Fruit fly (Drosophila melanogaster) whole organism, embryonic: ENCODE data around the gene CG7728.

Experiments
- CG10147 ChIP-seq: fragments of 200-800 bp; sonication (Bioruptor generic); optimal IDR thresholded peaks from 2 replicates; lab custom pipeline; 2019; ENCODE audit warnings: missing biosample characterization, mild to moderate bottlenecking, missing genetic modification characterization, moderate library complexity
- CG10366 ChIP-seq: fragments of 200-800 bp; sonication (Bioruptor generic); IDR thresholded peaks from 2 replicates; pipeline ENCODE4 v1.3.6; 2022; ENCODE audit warnings: missing biosample characterization, missing genetic modification characterization
- CG10654 ChIP-seq: fragments of 200-800 bp; sonication (Bioruptor generic); optimal IDR thresholded peaks from 2 replicates; lab custom pipeline; 2016; ENCODE audit warnings: missing biosample characterization, missing genetic modification characterization
- CG11247 ChIP-seq: fragments of 200-800 bp; sonication (Bioruptor generic); IDR thresholded peaks from 2 replicates; pipeline ENCODE4 v1.3.6; 2022; ENCODE audit warnings: missing biosample characterization, missing genetic modification characterization
- CG12219 ChIP-seq: fragments of 200-800 bp; sonication (Bioruptor generic); optimal IDR thresholded peaks from 3 replicates; lab custom pipeline; 2018; ENCODE audit warnings: missing biosample characterization, mild to moderate bottlenecking, missing genetic modification characterization
- CG12942 ChIP-seq: fragments of 200-800 bp; sonication (Bioruptor generic); optimal IDR thresholded peaks from 3 replicates; lab custom pipeline; 2016; ENCODE audit warnings: missing biosample characterization, missing genetic modification characterization
- CG13894 ChIP-seq: fragments of 200-800 bp; sonication (Bioruptor generic); optimal IDR thresholded peaks from 3 replicates; lab custom pipeline; 2018; ENCODE audit warnings: missing biosample characterization, mild to moderate bottlenecking, missing genetic modification characterization, moderate library complexity
- CG14050 ChIP-seq: fragments of 200-800 bp; sonication (Bioruptor generic); IDR thresholded peaks from 3 replicates; pipeline ENCODE4 v1.3.6; 2022; ENCODE audit warnings: missing biosample characterization, missing genetic modification characterization
- CG15269 ChIP-seq: fragments of 200-800 bp; sonication (Bioruptor generic); optimal IDR thresholded peaks from 2 replicates; lab custom pipeline; 2018; ENCODE audit warnings: missing biosample characterization, mild to moderate bottlenecking, missing genetic modification characterization, moderate library complexity
- CG16815 ChIP-seq: fragments of 200-800 bp; sonication (Bioruptor generic); optimal IDR thresholded peaks from 3 replicates; lab custom pipeline; 2017; ENCODE audit warnings: missing biosample characterization, mild to moderate bottlenecking, missing genetic modification characterization
- CG17912 ChIP-seq: fragments of 200-800 bp; sonication (Bioruptor generic); optimal IDR thresholded peaks from 2 replicates; lab custom pipeline; 2018; ENCODE audit warnings: missing biosample characterization, mild to moderate bottlenecking, missing genetic modification characterization
- CG18599 ChIP-seq: fragments of 200-800 bp; sonication (Bioruptor generic); optimal IDR thresholded peaks from 3 replicates; lab custom pipeline; 2017; ENCODE audit warnings: missing biosample characterization, missing genetic modification characterization, mild to moderate bottlenecking, moderate library complexity, missing genetic modification reagents
- CG18619 ChIP-seq: fragments of 200-800 bp; sonication (Bioruptor generic); optimal IDR thresholded peaks from 3 replicates; lab custom pipeline; 2017; ENCODE audit warnings: missing biosample characterization, mild to moderate bottlenecking, missing genetic modification characterization
- CG43689 ChIP-seq: fragments of 200-800 bp; sonication (Bioruptor generic); IDR thresholded peaks from 2 replicates; pipeline ENCODE4 v1.3.6; 2022; ENCODE audit warnings: missing biosample characterization, missing genetic modification characterization
- CG4730 ChIP-seq: fragments of 200-800 bp; sonication (Bioruptor generic); IDR thresholded peaks from 2 replicates; pipeline ENCODE4 v1.3.6; 2022; ENCODE audit warnings: missing biosample characterization, missing genetic modification characterization
- CG5180 ChIP-seq: fragments of 200-800 bp; sonication (Bioruptor generic); optimal IDR thresholded peaks from 3 replicates; lab custom pipeline; 2017; ENCODE audit warnings: missing biosample characterization, missing genetic modification characterization, mild to moderate bottlenecking, moderate library complexity, missing genetic modification reagents
- CG7786 ChIP-seq: fragments of 200-800 bp; sonication (Bioruptor generic); optimal IDR thresholded peaks from 2 replicates; lab custom pipeline; 2016; ENCODE audit warnings: missing biosample characterization, missing genetic modification characterization
- CG9215 ChIP-seq: fragments of 200-800 bp; sonication (Bioruptor generic); IDR thresholded peaks from 2 replicates; pipeline ENCODE4 v1.3.6; 2022; ENCODE audit warnings: missing biosample characterization, missing genetic modification characterization
- CHES-1-like ChIP-seq: fragments of 200-800 bp; sonication (Bioruptor generic); optimal IDR thresholded peaks from 2 replicates; lab custom pipeline; 2016; ENCODE audit warnings: missing biosample characterization, missing genetic modification characterization
- Dad ChIP-seq: fragments of 200-800 bp; sonication (Bioruptor generic); optimal IDR thresholded peaks from 3 replicates; lab custom pipeline; 2016; ENCODE audit warnings: missing biosample characterization, missing genetic modification characterization
- Dek ChIP-seq: fragments of 200-800 bp; sonication (Bioruptor generic); optimal IDR thresholded peaks from 3 replicates; lab custom pipeline; 2019; ENCODE audit warnings: missing biosample characterization, mild to moderate bottlenecking, missing genetic modification characterization, moderate library complexity
- Doc2 ChIP-seq: fragments of 200-800 bp; sonication (Bioruptor generic); IDR thresholded peaks from 2 replicates; pipeline ENCODE4 v1.3.6; 2022; ENCODE audit warnings: missing biosample characterization, missing genetic modification characterization
- Ets65A ChIP-seq: fragments of 200-800 bp; sonication (Bioruptor generic); peaks from one replicate; lab custom pipeline; 2016; ENCODE audit warnings: missing biosample characterization, missing genetic modification characterization
- Ets97D ChIP-seq: fragments of 200-800 bp; sonication (Bioruptor generic); optimal IDR thresholded peaks from 3 replicates; lab custom pipeline; 2016; ENCODE audit warnings: missing biosample characterization, missing genetic modification characterization
- HHEX ChIP-seq: fragments of 200-800 bp; sonication (Bioruptor generic); optimal IDR thresholded peaks from 3 replicates; lab custom pipeline; 2017; ENCODE audit warnings: missing biosample characterization, mild to moderate bottlenecking, missing genetic modification characterization, missing genetic modification reagents
- HLH4C ChIP-seq: fragments of 200-800 bp; sonication (Bioruptor generic); IDR thresholded peaks from 3 replicates; pipeline ENCODE4 v1.3.6; 2022; ENCODE audit warnings: missing biosample characterization, missing genetic modification characterization; ENCODE audit not compliant: partially characterized antibody
- HLH54F ChIP-seq: fragments of 200-800 bp; sonication (Bioruptor generic); optimal IDR thresholded peaks from 3 replicates; lab custom pipeline; 2016; ENCODE audit warnings: missing biosample characterization, missing genetic modification characterization
- NFAT ChIP-seq: fragments of 200-800 bp; sonication (Bioruptor generic); IDR thresholded peaks from 2 replicates; pipeline ENCODE4 v1.3.6; 2022; ENCODE audit warnings: missing biosample characterization, missing genetic modification characterization
- Neu2 ChIP-seq: fragments of 200-800 bp; sonication (Bioruptor generic); optimal IDR thresholded peaks from 3 replicates; lab custom pipeline; 2016; ENCODE audit warnings: missing biosample characterization, missing genetic modification characterization, borderline replicate concordance
- NfI ChIP-seq: fragments of 200-800 bp; sonication (Bioruptor generic); optimal IDR thresholded peaks from 3 replicates; lab custom pipeline; 2018; ENCODE audit warnings: missing biosample characterization, mild to moderate bottlenecking, missing genetic modification characterization, moderate library complexity
- Sry-δ ChIP-seq: fragments of 200-800 bp; sonication (Bioruptor generic); optimal IDR thresholded peaks from 2 replicates; lab custom pipeline; 2016; ENCODE audit warnings: missing biosample characterization, missing genetic modification characterization
- Stat92E ChIP-seq, 3 experiments: fragments of >200 bp in 2 of 3; fragments of 200-800 bp in 1 of 3; sonication (Bioruptor generic) in 1 of 3; optimal IDR thresholded peaks; 2 replicates each; lab custom pipeline; 2017 to 2019; ENCODE audit warnings: missing biosample characterization in 3 of 3, missing genetic modification characterization in 3 of 3, mild to moderate bottlenecking in 1 of 3, moderate library complexity in 1 of 3
- bsh ChIP-seq, 2 experiments: fragments of 200-800 bp; sonication (Bioruptor generic); optimal IDR thresholded peaks; 2 replicates each; lab custom pipeline; 2017 to 2018; ENCODE audit warnings: mild to moderate bottlenecking in 2 of 2, missing biosample characterization in 2 of 2, missing genetic modification characterization in 2 of 2, moderate library complexity in 1 of 2
- cato ChIP-seq: fragments of 200-800 bp; sonication (Bioruptor generic); optimal IDR thresholded peaks from 2 replicates; lab custom pipeline; 2016; ENCODE audit warnings: missing biosample characterization, missing genetic modification characterization, borderline replicate concordance
- chif ChIP-seq, 2 experiments: fragments of 200-800 bp; sonication (Bioruptor generic); optimal IDR thresholded peaks; 3 replicates each; lab custom pipeline; 2016; ENCODE audit warnings: missing biosample characterization in 2 of 2, missing genetic modification characterization in 2 of 2
- crol ChIP-seq: fragments of 200-800 bp; sonication (Bioruptor generic); IDR thresholded peaks from 2 replicates; pipeline ENCODE4 v1.3.6; 2022; ENCODE audit warnings: missing biosample characterization, missing genetic modification characterization
- exex ChIP-seq: fragments of 200-800 bp; sonication (Bioruptor generic); optimal IDR thresholded peaks from 4 replicates; lab custom pipeline; 2018; ENCODE audit warnings: missing biosample characterization, mild to moderate bottlenecking, missing genetic modification characterization, moderate library complexity
- gsb-n ChIP-seq: fragments of 200-800 bp; sonication (Bioruptor generic); optimal IDR thresholded peaks from 3 replicates; lab custom pipeline; 2018; ENCODE audit warnings: missing biosample characterization, mild to moderate bottlenecking, missing genetic modification characterization
- nerfin-1 ChIP-seq: fragments of 200-800 bp; sonication (Bioruptor generic); optimal IDR thresholded peaks from 3 replicates; lab custom pipeline; 2019; ENCODE audit warnings: missing biosample characterization, mild to moderate bottlenecking, missing genetic modification characterization, moderate library complexity
- pfk ChIP-seq: fragments of 200-800 bp; sonication (Bioruptor generic); optimal IDR thresholded peaks from 2 replicates; lab custom pipeline; 2018; ENCODE audit warnings: missing biosample characterization, mild to moderate bottlenecking, missing genetic modification characterization, moderate library complexity
- pnt ChIP-seq: fragments of 200-800 bp; sonication (Bioruptor generic); optimal IDR thresholded peaks from 3 replicates; lab custom pipeline; 2016; ENCODE audit warnings: missing biosample characterization, missing genetic modification characterization
- repo ChIP-seq: fragments of 200-800 bp; sonication (Bioruptor generic); optimal IDR thresholded peaks from 2 replicates; lab custom pipeline; 2016; ENCODE audit warnings: missing biosample characterization, missing genetic modification characterization
- sens ChIP-seq: fragments of 200-800 bp; sonication (Bioruptor generic); peaks from one replicate; lab custom pipeline; 2016; ENCODE audit warnings: missing biosample characterization, missing genetic modification characterization
- slbo ChIP-seq: fragments of 200-800 bp; sonication (Bioruptor generic); IDR thresholded peaks from 2 replicates; pipeline ENCODE4 v1.3.6; 2022; ENCODE audit warnings: missing biosample characterization, missing genetic modification characterization
- tio ChIP-seq: fragments of 200-800 bp; sonication (Bioruptor generic); optimal IDR thresholded peaks from 2 replicates; lab custom pipeline; 2017; ENCODE audit warnings: missing biosample characterization, missing genetic modification characterization, inconsistent platforms
- twi ChIP-seq: fragments of 200-800 bp; optimal IDR thresholded peaks from 2 replicates; lab custom pipeline; 2019; ENCODE audit warnings: missing biosample characterization, mild to moderate bottlenecking, missing genetic modification characterization, moderate library complexity
- zen2 ChIP-seq: fragments of 200-800 bp; sonication (Bioruptor generic); IDR thresholded peaks from 3 replicates; pipeline ENCODE4 v1.3.6; 2022; ENCODE audit warnings: missing biosample characterization, missing genetic modification characterization; ENCODE audit not compliant: partially characterized antibody
- zfh2 ChIP-seq: fragments of 200-800 bp; sonication (Bioruptor generic); optimal IDR thresholded peaks from 2 replicates; lab custom pipeline; 2016; ENCODE audit warnings: missing biosample characterization, missing genetic modification characterization

CG7728 gene

dm6 chr3L:17009715-17010491, 6.4 kb upstream of the CG7728 start (continued):
- peak; percentile 91 for TF ChIP-seq Ets65A (GFP tag; lab: Kevin White, UChicago)
- no peak for TF ChIP-seq CG18619 (GFP tag; lab: Kevin White, UChicago)
- peak; percentile 95 for TF ChIP-seq exex (tag; lab: Kevin White, UChicago)
- peak; percentile 52 for TF ChIP-seq tio (GFP tag; lab: Kevin White, UChicago)
- TF ChIP-seq CG9215 (GFP tag; lab: Robert Waterston, UW), result no peak
- TF ChIP-seq CG5180 (GFP tag; lab: Kevin White, UChicago), result peak; percentile 63
- no peak for TF ChIP-seq CG10654 (GFP tag; lab: Kevin White, UChicago)
- no peak for TF ChIP-seq CG10147 (GFP tag; lab: Kevin White, UChicago)
- peak; percentile 23; the same call in 1 of the 2 replicates for TF ChIP-seq CG4730 (GFP tag; lab: Robert Waterston, UW)
- no peak for TF ChIP-seq pnt (GFP tag; lab: Kevin White, UChicago)
- peak; percentile 42; the same call in 1 of the 2 replicates for TF ChIP-seq CG11247 (GFP tag; lab: Robert Waterston, UW)
- peak; percentile 31 for TF ChIP-seq repo (GFP tag; lab: Kevin White, UChicago)
- TF ChIP-seq Stat92E (GFP tag; optimal IDR thresholded peaks at IDR 0.05; lab: Kevin White, UChicago), result peak in 1 of 3 experiments; percentile 36
- no peak for TF ChIP-seq Dad
- peak; percentile 1 for TF ChIP-seq CG12942 (GFP tag; lab: Kevin White, UChicago)
- TF ChIP-seq cato, result no peak
- no peak for TF ChIP-seq CHES-1-like
- peak; percentile 85 for TF ChIP-seq sens (GFP tag; lab: Kevin White, UChicago)
- TF ChIP-seq CG17912 (GFP tag; lab: Kevin White, UChicago), result no peak
- peak; percentile 60 for TF ChIP-seq CG18599 (GFP tag; lab: Kevin White, UChicago)
- peak; percentile 34; the same call in 1 of the 3 replicates for TF ChIP-seq CG14050 (GFP tag; lab: Robert Waterston, UW)
- TF ChIP-seq pfk, result peak; percentile 39
- TF ChIP-seq twi (tag; lab: Kevin White, UChicago), result peak; percentile 27
- TF ChIP-seq HLH54F (GFP tag; lab: Kevin White, UChicago), result peak; percentile 54
- 0 out of 3 replicates have a peak, but pooled peaks have one; percentile 28 for TF ChIP-seq zen2
- TF ChIP-seq HHEX (GFP tag; lab: Kevin White, UChicago), result peak; percentile 40
- no peak for TF ChIP-seq chif (GFP tag; optimal IDR thresholded peaks at IDR 0.05; lab: Kevin White, UChicago)
- peak; percentile 27 for TF ChIP-seq CG15269 (tag; lab: Kevin White, UChicago)
- TF ChIP-seq Dek (tag; lab: Kevin White, UChicago), result no peak
- no peak for TF ChIP-seq Ets97D (GFP tag; lab: Kevin White, UChicago)
- no peak; the same call in 1 of the 2 replicates for TF ChIP-seq NFAT
- peak; percentile 31 for TF ChIP-seq zfh2 (GFP tag; lab: Kevin White, UChicago)
- TF ChIP-seq CG16815, result no peak
- TF ChIP-seq CG12219, result no peak

- TF ChIP-seq NfI (GFP tag; lab: Kevin White, UChicago) (no peak), zfh2 (GFP tag; lab: Kevin White, UChicago) (no peak), Neu2 (no peak), Sry-δ (no peak), bsh (GFP tag; optimal IDR thresholded peaks at IDR 0.05; lab: Kevin White, UChicago) (peak in 1 of 2 experiments; percentile 34), Doc2 (no peak), gsb-n (tag; lab: Kevin White, UChicago) (peak; percentile 15), CG7786 (GFP tag; lab: Kevin White, UChicago) (no peak), nerfin-1 (tag; lab: Kevin White, UChicago) (no peak), HLH4C (GFP tag; lab: Robert Waterston, UW) (no peak), CG43689 (no peak), crol (GFP tag; lab: Robert Waterston, UW) (peak; percentile 76), CG10366 (GFP tag; lab: Robert Waterston, UW) (no peak), slbo (GFP tag; lab: Robert Waterston, UW) (0 out of 2 replicates have a peak, but pooled peaks have one; percentile 32), CG13894 (tag; lab: Kevin White, UChicago) (no peak)
Measured at dm6 chr3L:17010492-17011303, 5.6 kb upstream of the CG7728 start.
